Fruit fly (Drosophila melanogaster): ENCODE measurements around the gene psidin.

The psidin gene

dm6 chr3R:19999474-19999873 is 22.0 kb upstream of the psidin start (continued):
- TF ChIP-seq CG2889 (GFP tag; IDR thresholded peaks at IDR 0.05) = peak; percentile 48; the same call in 1 of the 3 replicates
- TF ChIP-seq inv (GFP tag; IDR thresholded peaks at IDR 0.05; ENCODE audit: partially characterized antibody) = no peak
- peak; percentile 26 to 88 for TF ChIP-seq Hr51 (GFP tag; optimal IDR thresholded peaks at IDR 0.05)
- no peak for TF ChIP-seq CG16779 (GFP tag; IDR thresholded peaks at IDR 0.05)
- no peak for TF ChIP-seq Scr (GFP tag; IDR thresholded peaks at IDR 0.05; ENCODE audit: partially characterized antibody)
- no peak; the same call in 1 of the 2 replicates for TF ChIP-seq NFAT (GFP tag; IDR thresholded peaks at IDR 0.05)
- no peak for TF ChIP-seq gcm2 (GFP tag; optimal IDR thresholded peaks at IDR 0.05)
- TF ChIP-seq Kr (GFP tag; optimal IDR thresholded peaks at IDR 0.05) = no peak
- no peak for TF ChIP-seq Sin3A (optimal IDR thresholded peaks at IDR 0.05)
- TF ChIP-seq ind (GFP tag; optimal IDR thresholded peaks at IDR 0.05) = peak; percentile 58
- TF ChIP-seq CG4854 (GFP tag; optimal IDR thresholded peaks at IDR 0.05) = no peak
- TF ChIP-seq gro (GFP tag; optimal IDR thresholded peaks at IDR 0.05) = no peak
- peak; percentile 87 for TF ChIP-seq Awh (GFP tag; IDR thresholded peaks at IDR 0.05)
- no peak for TF ChIP-seq bigmax (GFP tag; optimal IDR thresholded peaks at IDR 0.05)
- no peak for TF ChIP-seq HmgD (GFP tag; optimal IDR thresholded peaks at IDR 0.05)
- peak; percentile 50; the same call in 2 of the 3 replicates for TF ChIP-seq CG7357 (GFP tag; IDR thresholded peaks at IDR 0.05)
- no peak for TF ChIP-seq knrl (GFP tag; IDR thresholded peaks at IDR 0.05; ENCODE audit: partially characterized antibody)
- peak; percentile 78 for TF ChIP-seq CG7372 (GFP tag; IDR thresholded peaks at IDR 0.05)
- TF ChIP-seq dati (GFP tag; IDR thresholded peaks at IDR 0.05) = no peak
- TF ChIP-seq CG11247 (GFP tag; IDR thresholded peaks at IDR 0.05) = peak; percentile 78
- peak; percentile 66 for TF ChIP-seq B-H1 (GFP tag; IDR thresholded peaks at IDR 0.05)
- TF ChIP-seq Opbp (GFP tag; IDR thresholded peaks at IDR 0.05; ENCODE audit: partially characterized antibody) = no peak
- TF ChIP-seq lbe (GFP tag; optimal IDR thresholded peaks at IDR 0.05) = peak; percentile 23
- TF ChIP-seq CG15514 (GFP tag; optimal IDR thresholded peaks at IDR 0.05) = peak; percentile 20
- no peak for TF ChIP-seq CG17912 (GFP tag; optimal IDR thresholded peaks at IDR 0.05)
- TF ChIP-seq eyg (GFP tag; optimal IDR thresholded peaks at IDR 0.05) = no peak
- peak; percentile 55; the same call in 1 of the 3 replicates for TF ChIP-seq CG11456 (GFP tag; IDR thresholded peaks at IDR 0.05)
- no peak for TF ChIP-seq ac (GFP tag; optimal IDR thresholded peaks at IDR 0.05)
- peak; percentile 77 for TF ChIP-seq CG9817 (tag; optimal IDR thresholded peaks at IDR 0.05)
- TF ChIP-seq HLH54F (GFP tag; optimal IDR thresholded peaks at IDR 0.05) = no peak
- TF ChIP-seq CG9215 (GFP tag; IDR thresholded peaks at IDR 0.05) = no peak; the same call in 1 of the 2 replicates
- TF ChIP-seq CG10274 (GFP tag; optimal IDR thresholded peaks at IDR 0.05) = peak; percentile 22
- peak; percentile 84 for TF ChIP-seq CG14710 (tag; optimal IDR thresholded peaks at IDR 0.05)
- no peak for TF ChIP-seq pzg (GFP tag; optimal IDR thresholded peaks at IDR 0.05)
- TF ChIP-seq croc (GFP tag; conservative IDR thresholded peaks at IDR 0.05) = peak; percentile 42; the same call in 2 of the 3 replicates
- no peak for TF ChIP-seq CG13624 (GFP tag; optimal IDR thresholded peaks at IDR 0.05)
- no peak for TF ChIP-seq CG4617 (GFP tag; optimal IDR thresholded peaks at IDR 0.05; ENCODE audit: borderline replicate concordance)
- TF ChIP-seq Hsf (GFP tag; optimal IDR thresholded peaks at IDR 0.05) = peak; percentile 49
- peak; percentile 59 for TF ChIP-seq tio (GFP tag; optimal IDR thresholded peaks at IDR 0.05)
- TF ChIP-seq CG13287 (GFP tag; IDR thresholded peaks at IDR 0.05; ENCODE audit: partially characterized antibody) = no peak
- peak; percentile 31 for TF ChIP-seq CG8281 (tag; optimal IDR thresholded peaks at IDR 0.05)
- TF ChIP-seq fu2 (GFP tag; optimal IDR thresholded peaks at IDR 0.05) = no peak
- TF ChIP-seq sob (GFP tag; IDR thresholded peaks at IDR 0.05) = peak; percentile 82
- TF ChIP-seq Sox102F (GFP tag; optimal IDR thresholded peaks at IDR 0.05) = peak; percentile 92
- TF ChIP-seq ftz-f1 (GFP tag; optimal IDR thresholded peaks at IDR 0.05) = no peak
- peak; percentile 64 for TF ChIP-seq HHEX (GFP tag; optimal IDR thresholded peaks at IDR 0.05)
- no peak for TF ChIP-seq seq (GFP tag; IDR thresholded peaks at IDR 0.05)
- TF ChIP-seq CG10654 (GFP tag; optimal IDR thresholded peaks at IDR 0.05) = peak; percentile 58
- no peak for TF ChIP-seq Poxn (GFP tag; IDR thresholded peaks at IDR 0.05)
- peak; percentile 90 for TF ChIP-seq PHDP (tag; optimal IDR thresholded peaks at IDR 0.05)
- peak; percentile 64 for TF ChIP-seq al (GFP tag; IDR thresholded peaks at IDR 0.05)

Data from whole organism, embryonic.